Worm (Caenorhabditis elegans) whole organism, L4 larva: Measurements from ENCODE around the gene ZC8.6.

Experiments
- F10B5.3 ChIP-seq: sonication (generic microtip); optimal IDR thresholded peaks from 2 replicates; lab custom pipeline; 2016; ENCODE audit warnings: mild to moderate bottlenecking, missing genetic modification characterization, missing compliant biosample characterization
- F44E2.7 ChIP-seq: fragments of 200-800 bp; sonication (Bioruptor generic); IDR thresholded peaks from 2 replicates; pipeline ENCODE4 v2.1.2; 2022; ENCODE audit warnings: missing genetic modification characterization, missing compliant biosample characterization
- F49E8.2 ChIP-seq: sonication (generic microtip); optimal IDR thresholded peaks from 2 replicates; lab custom pipeline; 2016; ENCODE audit warnings: missing compliant biosample characterization, mild to moderate bottlenecking, missing genetic modification characterization, borderline replicate concordance
- T20F7.1 ChIP-seq: fragments of 200-800 bp; sonication (Bioruptor generic); optimal IDR thresholded peaks from 2 replicates; lab custom pipeline; 2018; ENCODE audit warnings: mild to moderate bottlenecking, missing genetic modification characterization, missing compliant biosample characterization
- T26A8.4 ChIP-seq: fragments of 200-800 bp; sonication (Bioruptor generic); IDR thresholded peaks from 2 replicates; pipeline ENCODE4 v1.3.6; 2022; ENCODE audit warnings: missing genetic modification characterization, missing compliant biosample characterization
- Y105C5A.15 ChIP-seq: fragments of 200-800 bp; sonication (Bioruptor generic); IDR thresholded peaks from 2 replicates; pipeline ENCODE4 v1.3.6; 2022; ENCODE audit warnings: missing genetic modification characterization, missing compliant biosample characterization
- Y48G9A.11 ChIP-seq: fragments of 200-800 bp; sonication (Bioruptor generic); IDR thresholded peaks from 2 replicates; pipeline ENCODE4 v1.3.6; 2022; ENCODE audit warnings: missing genetic modification reagents, missing genetic modification characterization, missing compliant biosample characterization
- ZK546.5 ChIP-seq, 2 experiments: sonication (generic microtip); optimal IDR thresholded peaks; 2 replicates each; lab custom pipeline; 2017; ENCODE audit warnings: missing biosample characterization in 2 of 2, missing genetic modification characterization in 2 of 2
- aha-1 ChIP-seq: fragments of 150-350 bp; peaks from one replicate; lab custom pipeline; 2014; ENCODE audit warnings: missing biosample characterization, missing genetic modification characterization
- arid-1 ChIP-seq: fragments of 200-800 bp; sonication (Bioruptor generic); conservative IDR thresholded peaks from 2 replicates; pipeline ENCODE4 v1.3.6; 2022; ENCODE audit warnings: missing genetic modification reagents, missing genetic modification characterization, missing compliant biosample characterization
- ceh-28 ChIP-seq: fragments of 150-350 bp; optimal IDR thresholded peaks from 2 replicates; lab custom pipeline; 2014; ENCODE audit warnings: missing biosample characterization, missing genetic modification reagents, missing genetic modification characterization
- ceh-32 ChIP-seq: sonication (generic microtip); optimal IDR thresholded peaks from 2 replicates; lab custom pipeline; 2016; ENCODE audit warnings: mild to moderate bottlenecking, missing genetic modification characterization, missing compliant biosample characterization; ENCODE audit not compliant: poor library complexity
- ceh-44 ChIP-seq: fragments of 200-800 bp; sonication (Bioruptor generic); IDR thresholded peaks from 2 replicates; pipeline ENCODE4 v1.3.6; 2022; ENCODE audit warnings: missing genetic modification reagents, missing genetic modification characterization, missing compliant biosample characterization
- ceh-62 ChIP-seq: sonication (generic microtip); optimal IDR thresholded peaks from 2 replicates; lab custom pipeline; 2017; ENCODE audit warnings: missing biosample characterization, missing genetic modification characterization
- ceh-82 ChIP-seq: sonication (generic microtip); optimal IDR thresholded peaks from 2 replicates; lab custom pipeline; 2017; ENCODE audit warnings: missing biosample characterization, missing genetic modification characterization
- ces-1 ChIP-seq: fragments of 150-350 bp; sonication (generic microtip); optimal IDR thresholded peaks from 4 replicates; lab custom pipeline; 2014; ENCODE audit warnings: missing biosample characterization, missing genetic modification reagents, missing genetic modification characterization
- daf-12 ChIP-seq: fragments of 150-350 bp; optimal IDR thresholded peaks from 2 replicates; lab custom pipeline; 2014; ENCODE audit warnings: missing biosample characterization, missing genetic modification reagents, missing genetic modification characterization
- daf-8 ChIP-seq: fragments of 200-800 bp; sonication (Bioruptor generic); IDR thresholded peaks from 2 replicates; pipeline ENCODE4 v1.3.6; 2022; ENCODE audit warnings: missing genetic modification characterization, missing compliant biosample characterization
- dmd-8 ChIP-seq: fragments of 200-800 bp; sonication (Bioruptor generic); IDR thresholded peaks from 2 replicates; pipeline ENCODE4 v1.3.6; 2022; ENCODE audit warnings: missing genetic modification characterization, missing compliant biosample characterization
- duxl-1 ChIP-seq: sonication (generic microtip); optimal IDR thresholded peaks from 2 replicates; lab custom pipeline; 2016; ENCODE audit warnings: mild to moderate bottlenecking, missing genetic modification characterization, moderate library complexity, missing compliant biosample characterization; ENCODE audit not compliant: poor library complexity
- dve-1 ChIP-seq: sonication (generic microtip); optimal IDR thresholded peaks from 2 replicates; lab custom pipeline; 2017; ENCODE audit warnings: antibody characterized with exemption, mild to moderate bottlenecking, missing genetic modification characterization, missing compliant biosample characterization; ENCODE audit not compliant: insufficient read depth
- egl-27 ChIP-seq: sonication (generic microtip); optimal IDR thresholded peaks from 3 replicates; lab custom pipeline; 2017; ENCODE audit warnings: missing biosample characterization, missing genetic modification reagents, missing genetic modification characterization
- fos-1 ChIP-seq: fragments of 150-350 bp; optimal IDR thresholded peaks from 2 replicates; lab custom pipeline; 2014; ENCODE audit warnings: missing biosample characterization, missing genetic modification characterization
- gei-8 ChIP-seq: fragments of 200-800 bp; sonication (Bioruptor generic); optimal IDR thresholded peaks from 2 replicates; lab custom pipeline; 2018; ENCODE audit warnings: mild to moderate bottlenecking, missing genetic modification characterization, missing compliant biosample characterization
- hif-1 ChIP-seq, 2 experiments: sonication (generic microtip); optimal IDR thresholded peaks; 2 replicates each; lab custom pipeline; 2016 to 2017; ENCODE audit warnings: missing compliant biosample characterization in 2 of 2, missing genetic modification characterization in 2 of 2, missing genetic modification reagents in 2 of 2, missing genotype in 2 of 2, mild to moderate bottlenecking in 1 of 2
- hlh-11 ChIP-seq: fragments of 200-800 bp; sonication (Bioruptor generic); optimal IDR thresholded peaks from 2 replicates; lab custom pipeline; 2018; ENCODE audit warnings: mild to moderate bottlenecking, missing genetic modification characterization, missing compliant biosample characterization
- lin-13 ChIP-seq: fragments of 150-350 bp; optimal IDR thresholded peaks from 2 replicates; lab custom pipeline; 2014; ENCODE audit warnings: missing biosample characterization, missing genetic modification reagents, missing genetic modification characterization
- lin-29 ChIP-seq: fragments of 200-800 bp; sonication (Bioruptor generic); IDR thresholded peaks from 2 replicates; pipeline ENCODE4 v1.3.6; 2022; ENCODE audit warnings: missing genetic modification reagents, missing genetic modification characterization, missing compliant biosample characterization
- lin-39 ChIP-seq: fragments of 150-350 bp; optimal IDR thresholded peaks from 2 replicates; lab custom pipeline; 2014; ENCODE audit warnings: missing biosample characterization, missing genetic modification reagents, missing genetic modification characterization
- lir-3 ChIP-seq: sonication (generic microtip); optimal IDR thresholded peaks from 2 replicates; lab custom pipeline; 2016; ENCODE audit warnings: mild to moderate bottlenecking, missing genetic modification characterization, missing compliant biosample characterization
- madf-5 ChIP-seq, 2 experiments: fragments of 200-800 bp; sonication (Bioruptor generic); IDR thresholded peaks; 2 replicates each; pipeline ENCODE4 v1.3.6; 2022; ENCODE audit warnings: missing compliant biosample characterization in 2 of 2, missing genetic modification characterization in 2 of 2
- madf-9 ChIP-seq: fragments of 200-800 bp; sonication (Bioruptor generic); conservative IDR thresholded peaks from 2 replicates; pipeline ENCODE4 v1.3.6; 2022; ENCODE audit warnings: missing genetic modification reagents, missing genetic modification characterization, missing compliant biosample characterization
- mxl-3 ChIP-seq: fragments of 200-800 bp; sonication (Bioruptor generic); optimal IDR thresholded peaks from 2 replicates; lab custom pipeline; 2018; ENCODE audit warnings: mild to moderate bottlenecking, missing genetic modification characterization, missing compliant biosample characterization
- nhr-237 ChIP-seq: sonication (generic microtip); optimal IDR thresholded peaks from 2 replicates; lab custom pipeline; 2017; ENCODE audit warnings: missing biosample characterization, missing genetic modification characterization
- nhr-25 ChIP-seq: sonication (generic microtip); optimal IDR thresholded peaks from 2 replicates; lab custom pipeline; 2017; ENCODE audit warnings: missing genetic modification characterization, mild to moderate bottlenecking, missing compliant biosample characterization, antibody characterized with exemption, moderate library complexity, borderline replicate concordance; ENCODE audit not compliant: insufficient read depth
- nhr-42 ChIP-seq: fragments of 200-800 bp; sonication (Bioruptor generic); IDR thresholded peaks from 2 replicates; pipeline ENCODE4 v1.3.6; 2022; ENCODE audit warnings: missing genetic modification characterization, missing compliant biosample characterization
- pha-4 ChIP-seq, 2 experiments: fragments of 150-350 bp in 1 of 2; fragments of 200-800 bp in 1 of 2; sonication (Bioruptor generic) in 1 of 2; IDR thresholded peaks in 1 of 2; optimal IDR thresholded peaks in 1 of 2; 2 replicates each; pipeline versions ENCODE4 v1.3.6 to Lab custom; 2014 to 2022; ENCODE audit warnings: missing genetic modification characterization in 2 of 2, missing genetic modification reagents in 2 of 2, missing biosample characterization in 1 of 2, missing compliant biosample characterization in 1 of 2
- set-16 ChIP-seq: fragments of 200-800 bp; sonication (Bioruptor generic); IDR thresholded peaks from 2 replicates; pipeline ENCODE4 v1.3.6; 2022; ENCODE audit warnings: missing genetic modification reagents, missing genetic modification characterization, missing compliant biosample characterization
- skn-1 ChIP-seq: fragments of 150-350 bp; optimal IDR thresholded peaks from 2 replicates; lab custom pipeline; 2014; ENCODE audit warnings: missing biosample characterization, missing genetic modification characterization
- snpc-1.2 ChIP-seq: fragments of 200-800 bp; sonication (Bioruptor generic); IDR thresholded peaks from 2 replicates; pipeline ENCODE4 v1.3.6; 2022; ENCODE audit warnings: missing genetic modification reagents, missing genetic modification characterization, missing compliant biosample characterization
- spr-1 ChIP-seq: sonication (generic microtip); optimal IDR thresholded peaks from 2 replicates; lab custom pipeline; 2016; ENCODE audit warnings: mild to moderate bottlenecking, missing genetic modification characterization, missing compliant biosample characterization
- tag-97 ChIP-seq: fragments of 200-800 bp; sonication (Bioruptor generic); IDR thresholded peaks from 2 replicates; pipeline ENCODE4 v1.3.6; 2022; ENCODE audit warnings: missing genetic modification characterization, missing compliant biosample characterization
- unc-130 ChIP-seq: sonication (generic microtip); optimal IDR thresholded peaks from 2 replicates; lab custom pipeline; 2016; ENCODE audit warnings: missing genetic modification reagents, missing genetic modification characterization, missing compliant biosample characterization
- unc-39 ChIP-seq: sonication (generic microtip); optimal IDR thresholded peaks from 2 replicates; lab custom pipeline; 2017; ENCODE audit warnings: missing biosample characterization, missing genetic modification characterization
- unc-62 ChIP-seq, 3 experiments: fragments of 150-350 bp in 1 of 3; sonication (generic microtip); optimal IDR thresholded peaks in 2 of 3; peaks in 1 of 3; 1 replicate in 1 of 3; 2 replicates in 2 of 3; lab custom pipeline; 2014 to 2017; ENCODE audit warnings: missing biosample characterization in 3 of 3, missing genetic modification characterization in 3 of 3, missing genetic modification reagents in 3 of 3, missing genotype in 1 of 3
- vab-7 ChIP-seq: fragments of 200-800 bp; sonication (Bioruptor generic); IDR thresholded peaks from 2 replicates; pipeline ENCODE4 v1.3.6; 2022; ENCODE audit warnings: missing genetic modification reagents, missing genetic modification characterization, missing compliant biosample characterization
- zfp-2 ChIP-seq: sonication (generic microtip); optimal IDR thresholded peaks from 2 replicates; lab custom pipeline; 2016; ENCODE audit warnings: mild to moderate bottlenecking, missing genetic modification characterization, missing compliant biosample characterization
- zfp-3 ChIP-seq: fragments of 200-800 bp; sonication (Bioruptor generic); conservative IDR thresholded peaks from 2 replicates; pipeline ENCODE4 v1.3.6; 2022; ENCODE audit warnings: missing genetic modification reagents, missing genetic modification characterization, missing compliant biosample characterization
- zip-11 ChIP-seq: fragments of 200-800 bp; sonication (Bioruptor generic); IDR thresholded peaks from 2 replicates; pipeline ENCODE4 v1.3.6; 2022; ENCODE audit warnings: missing genetic modification characterization, missing compliant biosample characterization
- ztf-11 ChIP-seq: fragments of 150-350 bp; optimal IDR thresholded peaks from 2 replicates; lab custom pipeline; 2014; ENCODE audit warnings: missing biosample characterization, missing genetic modification characterization
- ztf-7 ChIP-seq: fragments of 150-350 bp; optimal IDR thresholded peaks from 2 replicates; lab custom pipeline; 2014; ENCODE audit warnings: missing biosample characterization, missing genetic modification characterization

Gene ZC8.6

DNA sequence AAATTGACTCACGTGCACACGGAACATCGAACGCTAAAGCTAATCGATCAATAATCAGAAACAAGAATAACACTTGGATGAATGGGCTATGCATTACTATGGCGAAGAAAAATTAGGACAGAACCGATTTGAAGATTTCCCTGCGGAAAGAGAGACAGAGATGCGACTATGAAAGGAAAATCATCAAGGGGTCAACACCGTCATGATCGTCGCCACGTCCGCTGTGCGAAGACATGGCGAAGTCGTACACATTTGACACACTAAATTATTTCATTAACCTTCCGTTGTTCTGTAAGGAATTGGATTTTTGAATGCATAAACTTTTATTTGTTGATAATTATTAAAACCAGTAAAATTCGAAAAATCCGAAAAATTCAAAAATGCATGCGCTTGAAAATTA is 28.2 kb downstream of the ZC8.6 start, which contains the start of gene M03F4.6 (continued):
- 0 out of 2 replicates have a peak, but pooled peaks have one; percentile 23 for TF ChIP-seq lin-29 (GFP tag; lab: Robert Waterston, UW)
- no peak for TF ChIP-seq Y48G9A.11 (GFP tag; lab: Robert Waterston, UW)
- no peak for TF ChIP-seq hif-1 (tag; optimal IDR thresholded peaks at IDR 0.05; lab: Kevin White, UChicago)
- peak; percentile 88 for TF ChIP-seq aha-1 (tag; lab: Kevin White, UChicago)
- no peak for TF ChIP-seq gei-8
- TF ChIP-seq egl-27: no peak
- no peak for TF ChIP-seq ceh-32 (tag; lab: Kevin White, UChicago)
- TF ChIP-seq nhr-25 (tag; lab: Kevin White, UChicago): peak; percentile 4
- no peak for TF ChIP-seq snpc-1.2 (GFP tag; lab: Robert Waterston, UW)
- TF ChIP-seq madf-5 (GFP tag; IDR thresholded peaks at IDR 0.05; lab: Robert Waterston, UW): no peak
- no peak for TF ChIP-seq lir-3
- TF ChIP-seq vab-7 (GFP tag; lab: Robert Waterston, UW): no peak
- TF ChIP-seq unc-62 (GFP tag; optimal IDR thresholded peaks at IDR 0.05 in 1 of 2; lab: Kevin White, UChicago): no peak
- TF ChIP-seq unc-62 (tag; optimal IDR thresholded peaks at IDR 0.05; lab: Kevin White, UChicago): no peak
- no peak for TF ChIP-seq daf-12 (tag; lab: Kevin White, UChicago)
- peak; percentile 87 for TF ChIP-seq T26A8.4
- no peak for TF ChIP-seq F10B5.3 (tag; lab: Kevin White, UChicago)
- TF ChIP-seq ceh-82: no peak
- TF ChIP-seq daf-8 (GFP tag; lab: Robert Waterston, UW): no peak
- no peak for TF ChIP-seq skn-1
- peak; percentile 41 for TF ChIP-seq dve-1 (tag; lab: Kevin White, UChicago)
- TF ChIP-seq zfp-2: no peak
- no peak for TF ChIP-seq ces-1
- peak; percentile 57 for TF ChIP-seq mxl-3 (GFP tag; lab: Kevin White, UChicago)
- TF ChIP-seq duxl-1 (tag; lab: Kevin White, UChicago): peak; percentile 63
- TF ChIP-seq nhr-237: no peak
- no peak for TF ChIP-seq Y105C5A.15
- TF ChIP-seq zfp-3 (GFP tag; lab: Robert Waterston, UW): peak; percentile 92
- peak; percentile 1 for TF ChIP-seq lin-13 (GFP tag; lab: Kevin White, UChicago)
- no peak for TF ChIP-seq F49E8.2 (tag; lab: Kevin White, UChicago)
- TF ChIP-seq pha-4 (GFP tag; IDR thresholded peaks at IDR 0.05; lab: Robert Waterston, UW): no peak
- no peak for TF ChIP-seq pha-4 (tag; optimal IDR thresholded peaks at IDR 0.05; lab: Kevin White, UChicago)
- TF ChIP-seq tag-97: no peak
- TF ChIP-seq nhr-42 (GFP tag; lab: Robert Waterston, UW): 0 out of 2 replicates have a peak, but pooled peaks have one; percentile 58
- no peak for TF ChIP-seq ceh-28 (tag; lab: Kevin White, UChicago)
- TF ChIP-seq ztf-7 (tag; lab: Kevin White, UChicago): no peak
- TF ChIP-seq T20F7.1 (GFP tag; lab: Kevin White, UChicago): peak; percentile 2
- TF ChIP-seq dmd-8 (GFP tag; lab: Robert Waterston, UW): no peak
- no peak for TF ChIP-seq set-16 (GFP tag; lab: Robert Waterston, UW)
- no peak for TF ChIP-seq unc-130
- TF ChIP-seq zip-11: no peak
- TF ChIP-seq spr-1 (tag; lab: Kevin White, UChicago): no peak
- no peak for TF ChIP-seq madf-9 (GFP tag; lab: Robert Waterston, UW)
- no peak for TF ChIP-seq lin-39
- no peak for TF ChIP-seq unc-39 (tag; lab: Kevin White, UChicago)
- TF ChIP-seq ZK546.5 (tag; optimal IDR thresholded peaks at IDR 0.05; lab: Kevin White, UChicago): no peak
- no peak for TF ChIP-seq ceh-62 (tag; lab: Kevin White, UChicago)
- no peak for TF ChIP-seq ceh-44 (GFP tag; lab: Robert Waterston, UW)
- TF ChIP-seq fos-1 (tag; lab: Kevin White, UChicago): no peak
- no peak for TF ChIP-seq F44E2.7
- no peak for TF ChIP-seq ztf-11 (tag; lab: Kevin White, UChicago)
- TF ChIP-seq hlh-11: peak; percentile 62
- peak; percentile 59 for TF ChIP-seq arid-1 (GFP tag; lab: Robert Waterston, UW)
